Fruit fly (Drosophila melanogaster): ENCODE data around the gene CG14658.

DNA sequence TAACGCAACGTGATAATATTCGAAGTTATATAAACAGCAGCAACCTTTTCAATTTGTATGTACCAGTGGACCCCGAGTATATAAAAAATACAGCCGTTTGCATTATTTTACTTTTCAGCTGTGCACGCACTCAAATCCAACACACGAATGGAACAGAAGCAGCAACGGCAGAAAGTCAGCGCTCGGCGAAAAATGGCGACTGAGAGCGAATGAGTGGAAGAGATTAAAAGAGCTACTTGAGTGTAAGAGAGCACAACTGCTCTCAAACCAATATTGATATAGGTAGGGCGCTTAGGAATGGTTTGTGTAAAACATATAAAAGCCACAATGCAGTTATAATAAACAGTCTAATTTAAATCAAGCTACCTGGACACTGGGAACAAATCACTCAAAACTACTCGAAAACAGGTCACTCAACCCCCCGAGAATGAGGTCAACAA, 24.0 kb downstream of the CG14658 start:
- TF ChIP-seq tj (GFP tag; optimal IDR thresholded peaks at IDR 0.05) (peak; percentile 84), CG7045 (GFP tag; optimal IDR thresholded peaks at IDR 0.05) (peak; percentile 41), CG7101 (tag; optimal IDR thresholded peaks at IDR 0.05) (peak; percentile 55), pad (GFP tag; optimal IDR thresholded peaks at IDR 0.05) (no peak), cnc (optimal IDR thresholded peaks at IDR 0.05) (no peak), Hr96 (GFP tag; optimal IDR thresholded peaks at IDR 0.05) (peak; percentile 47), ovo (GFP tag; optimal IDR thresholded peaks at IDR 0.05) (no peak)

All from whole organism, adult.